Worm (Caenorhabditis elegans): ENCODE data around the gene F11G11.14.

DNA sequence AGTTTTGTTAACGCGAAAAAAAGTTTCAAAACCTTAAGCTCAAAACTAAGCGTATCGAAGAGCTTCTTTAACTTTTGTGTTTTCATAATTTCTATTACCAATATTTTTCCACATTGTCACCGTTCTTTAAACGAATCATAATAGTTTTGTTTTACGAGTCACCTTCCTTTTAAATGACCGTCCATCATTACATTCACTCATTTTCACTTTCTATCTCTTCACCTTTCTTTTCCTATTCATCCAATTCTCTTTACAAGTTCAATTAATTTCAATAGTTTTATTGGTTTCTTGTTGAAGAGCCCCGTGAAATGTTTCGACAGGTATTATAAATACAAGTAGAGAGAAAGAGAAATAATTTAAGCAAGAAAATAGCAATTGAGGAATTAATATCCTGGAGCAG is 8.4 kb downstream of the F11G11.14 start:
- TF ChIP-seq pes-1 (GFP tag; IDR thresholded peaks at IDR 0.05) (no peak), ceh-13 (GFP tag; optimal IDR thresholded peaks at IDR 0.05) (no peak), hmg-4 (GFP tag; optimal IDR thresholded peaks at IDR 0.05) (no peak), hnd-1 (tag; optimal IDR thresholded peaks at IDR 0.05) (no peak), ama-1 (optimal IDR thresholded peaks at IDR 0.05) (no peak), tbx-37 (GFP tag; conservative IDR thresholded peaks at IDR 0.05) (no peak), tbx-11 (GFP tag; IDR thresholded peaks at IDR 0.05) (no peak), ets-7 (tag; optimal IDR thresholded peaks at IDR 0.05) (no peak), hmbx-1 (tag; optimal IDR thresholded peaks at IDR 0.05) (no peak), aly-1 (tag; optimal IDR thresholded peaks at IDR 0.05) (no peak), flt-1 (GFP tag; IDR thresholded peaks at IDR 0.05) (no peak)
